Worm (Caenorhabditis elegans): ENCODE data around the gene nhr-168.
A peak's percentile ranks its signal among the peaks of the same experiment; 100 is the strongest.

Gene nhr-168

ce11 chrV:13375861-13376260 lies 42.2 kb upstream of the nhr-168 start (continued):
- TF ChIP-seq lin-13 (GFP tag; optimal IDR thresholded peaks at IDR 0.05) = no peak
- peak; percentile 38 for TF ChIP-seq nhr-20 (tag; optimal IDR thresholded peaks at IDR 0.05)

DNA sequence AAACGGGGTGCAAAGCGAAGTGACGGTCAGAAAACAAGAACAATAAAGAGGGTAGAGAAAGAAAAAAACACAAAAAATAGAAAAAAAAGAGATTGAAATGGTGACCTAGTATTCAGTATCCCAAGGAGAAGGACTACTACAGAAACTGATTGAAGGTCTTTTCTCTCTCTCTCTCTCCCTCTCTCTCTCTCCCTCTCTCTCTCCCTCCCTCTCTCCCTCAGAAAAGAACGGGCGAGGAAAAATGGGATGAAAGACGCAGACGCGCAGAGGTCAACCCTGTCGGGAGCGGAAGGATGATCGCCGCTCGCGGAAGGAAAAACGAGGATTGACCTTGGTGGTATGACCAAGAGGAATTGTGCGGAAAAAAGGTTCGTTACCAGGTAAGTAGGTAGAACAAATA lies 40.9 kb upstream of the nhr-168 start:
- TF ChIP-seq vab-15 (tag; optimal IDR thresholded peaks at IDR 0.05) (no peak), lin-13 (GFP tag; optimal IDR thresholded peaks at IDR 0.05) (peak; percentile 14), nhr-20 (tag; optimal IDR thresholded peaks at IDR 0.05) (peak; percentile 46), nhr-76 (tag; optimal IDR thresholded peaks at IDR 0.05) (no peak), nhr-77 (tag; optimal IDR thresholded peaks at IDR 0.05) (no peak), ztf-4 (tag; optimal IDR thresholded peaks at IDR 0.05) (peak; percentile 42), ets-5 (GFP tag; IDR thresholded peaks at IDR 0.05) (no peak), pag-3 (tag; optimal IDR thresholded peaks at IDR 0.05; ENCODE audit: borderline replicate concordance, insufficient read depth) (no peak), pax-3 (tag; optimal IDR thresholded peaks at IDR 0.05) (no peak), skn-1 (tag; optimal IDR thresholded peaks at IDR 0.05) (no peak), ceh-90 (tag; optimal IDR thresholded peaks at IDR 0.05) (no peak), alr-1 (tag; optimal IDR thresholded peaks at IDR 0.05; ENCODE audit: borderline replicate concordance) (no peak), nhr-19 (GFP tag; conservative IDR thresholded peaks at IDR 0.05) (no peak), ceh-88 (GFP tag; IDR thresholded peaks at IDR 0.05) (no peak), nhr-11 (tag; optimal IDR thresholded peaks at IDR 0.05) (no peak), elt-3 (tag; optimal IDR thresholded peaks at IDR 0.05) (no peak), tbx-2 (tag; optimal IDR thresholded peaks at IDR 0.05) (no peak), jun-1 (tag; optimal IDR thresholded peaks at IDR 0.05) (no peak), C34B4.2 (tag; optimal IDR thresholded peaks at IDR 0.05) (no peak), C04F5.9 (tag; optimal IDR thresholded peaks at IDR 0.05) (no peak), fkh-4 (tag; optimal IDR thresholded peaks at IDR 0.05; ENCODE audit: borderline replicate concordance) (no peak), unc-62 (GFP tag; optimal IDR thresholded peaks at IDR 0.05) (no peak), egl-27 (tag; optimal IDR thresholded peaks at IDR 0.05) (no peak), lir-3 (tag; optimal IDR thresholded peaks at IDR 0.05; ENCODE audit: poor library complexity) (no peak), mdl-1 (tag; optimal IDR thresholded peaks at IDR 0.05) (no peak), hpl-2 (GFP tag; optimal IDR thresholded peaks at IDR 0.05) (no peak), nhr-71 (tag; optimal IDR thresholded peaks at IDR 0.05) (peak; percentile 56), efl-1 (optimal IDR thresholded peaks at IDR 0.05) (peak; percentile 19 to 32), efl-1 (GFP tag; optimal IDR thresholded peaks at IDR 0.05 in 1 of 2) (peak in 1 of 2 experiments; percentile 50), dsc-1 (tag; optimal IDR thresholded peaks at IDR 0.05) (no peak), nhr-237 (tag; optimal IDR thresholded peaks at IDR 0.05) (no peak), egl-13 (tag; optimal IDR thresholded peaks at IDR 0.05) (no peak), sup-37 (GFP tag; optimal IDR thresholded peaks at IDR 0.05) (no peak), mab-9 (GFP tag; IDR thresholded peaks at IDR 0.05) (no peak), swsn-7 (tag; optimal IDR thresholded peaks at IDR 0.05) (no peak), nhr-28 (tag; optimal IDR thresholded peaks at IDR 0.05) (no peak), hlh-17 (GFP tag; optimal IDR thresholded peaks at IDR 0.05; ENCODE audit: borderline replicate concordance) (no peak), lin-15B (tag; optimal IDR thresholded peaks at IDR 0.05) (no peak), irx-1 (tag; optimal IDR thresholded peaks at IDR 0.05) (no peak), grh-1 (GFP tag; IDR thresholded peaks at IDR 0.05) (peak; percentile 94), unc-86 (tag; optimal IDR thresholded peaks at IDR 0.05) (no peak), nhr-84 (tag; optimal IDR thresholded peaks at IDR 0.05) (no peak), lin-39 (tag; optimal IDR thresholded peaks at IDR 0.05) (no peak), blmp-1 (tag; optimal IDR thresholded peaks at IDR 0.05) (peak; percentile 82), C16A3.4 (tag; optimal IDR thresholded peaks at IDR 0.05) (peak; percentile 23), nhr-90 (tag; optimal IDR thresholded peaks at IDR 0.05; ENCODE audit: poor library complexity) (peak; percentile 45), sox-4 (tag; optimal IDR thresholded peaks at IDR 0.05) (no peak), nhr-47 (tag; optimal IDR thresholded peaks at IDR 0.05) (peak; percentile 18), nhr-12 (tag; optimal IDR thresholded peaks at IDR 0.05) (no peak), fos-1 (tag; optimal IDR thresholded peaks at IDR 0.05) (no peak), fkh-8 (tag; optimal IDR thresholded peaks at IDR 0.05) (no peak)
